Worm (Caenorhabditis elegans) whole organism, L4/young adult: ENCODE measurements around the gene W08E12.7.

Source experiments
- dao-5 ChIP-seq: sonication (generic microtip); optimal IDR thresholded peaks from 2 replicates; lab custom pipeline; 2016; ENCODE audit warnings: missing genotype, missing genetic modification characterization, moderate library complexity, missing compliant biosample characterization
- him-1 ChIP-seq: sonication (generic microtip); optimal IDR thresholded peaks from 2 replicates; lab custom pipeline; 2016; ENCODE audit warnings: missing genotype, missing genetic modification reagents, missing genetic modification characterization, missing compliant biosample characterization

DNA sequence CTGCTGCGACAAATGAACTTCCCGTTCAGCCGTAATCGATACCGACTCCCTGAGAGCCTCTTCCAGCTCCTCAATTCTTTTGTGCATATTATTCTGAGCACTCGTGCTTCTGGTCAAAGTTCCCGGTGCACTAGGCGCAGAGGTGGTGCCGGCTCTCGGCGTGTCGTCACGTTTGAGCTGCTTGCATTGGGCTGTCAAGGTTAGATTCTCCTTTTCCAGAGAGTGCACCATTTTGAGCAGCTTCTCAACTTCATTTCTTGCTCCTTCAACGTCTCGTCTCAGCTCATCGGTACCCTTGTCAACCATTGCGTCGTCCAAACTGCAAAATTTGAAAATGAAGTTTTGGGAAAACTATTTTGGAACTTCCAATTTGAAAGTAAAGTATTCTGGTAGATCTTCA lies 50.5 kb downstream of the W08E12.7 start:
- TF ChIP-seq him-1: no peak
- TF ChIP-seq dao-5 (tag; lab: Kevin White, UChicago): no peak
